ENCODE assay signal across 1 fruit fly cellular context in the genomic region with DNA sequence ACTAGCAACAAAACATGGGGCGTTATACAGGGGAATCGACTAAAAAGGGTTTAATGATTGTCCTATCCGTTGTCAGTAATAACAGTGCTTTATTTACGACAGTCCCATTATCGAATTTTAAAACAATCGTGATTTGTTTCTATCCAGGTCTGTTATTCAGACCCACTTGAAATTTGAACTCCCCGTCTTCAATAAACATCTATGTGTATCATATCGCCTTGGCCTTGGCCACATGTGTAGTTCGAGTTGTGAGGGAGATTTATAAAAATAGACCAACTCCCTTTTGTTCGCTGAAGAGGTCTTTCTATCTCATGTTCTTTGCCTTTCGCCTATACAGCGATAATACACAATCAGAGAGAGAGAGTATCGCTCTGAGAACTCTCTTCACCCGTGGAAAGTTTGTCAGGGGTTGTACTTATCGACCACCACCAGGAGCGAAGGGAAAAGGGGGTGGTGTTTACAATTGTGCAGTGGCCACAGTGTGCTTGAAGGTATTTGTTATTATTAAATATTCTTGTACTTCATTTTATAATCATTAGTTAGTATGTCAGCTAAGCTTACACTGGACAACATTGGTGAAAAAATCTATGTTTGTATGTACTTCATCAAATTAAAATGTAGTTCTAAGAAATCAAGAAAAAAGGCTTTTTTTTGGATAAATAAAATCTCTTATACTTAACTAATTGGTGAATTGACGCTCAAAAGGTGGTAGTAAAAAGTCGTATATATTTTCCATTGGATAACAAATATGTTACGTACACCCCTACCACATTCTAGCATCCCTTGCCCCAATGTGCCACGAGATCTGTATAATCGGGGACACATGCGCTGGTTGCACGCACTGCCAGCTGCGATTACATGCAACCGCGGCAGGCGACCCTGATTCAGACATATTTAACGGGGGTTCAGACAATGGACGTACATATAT.
TF ChIP-seq lines count a peak whose summit lies in the region.

No protein-coding gene starts in this region.

TF ChIP-seq in whole organism, embryonic, 481 proteins besides CTCF, POLR2A, EP300 and RAD21 (continued from another document):
- TF ChIP-seq Antp (GFP tag; optimal IDR thresholded peaks at IDR 0.05; lab: Kevin White, UChicago) (peak; percentile 55), dimm (GFP tag; IDR thresholded peaks at IDR 0.05; lab: Robert Waterston, UW) (no peak), CG33213 (GFP tag; optimal IDR thresholded peaks at IDR 0.05; lab: Kevin White, UChicago) (peak; percentile 1), hbn (GFP tag; IDR thresholded peaks at IDR 0.05; lab: Robert Waterston, UW; ENCODE audit: partially characterized antibody) (no peak), crol (GFP tag; IDR thresholded peaks at IDR 0.05; lab: Robert Waterston, UW) (peak; percentile 88), CG8478 (optimal IDR thresholded peaks at IDR 0.05; lab: Kevin White, UChicago) (no peak), tgo (GFP tag; IDR thresholded peaks at IDR 0.05; lab: Robert Waterston, UW) (peak; percentile 54), sqz (GFP tag; optimal IDR thresholded peaks at IDR 0.05; lab: Kevin White, UChicago) (peak; percentile 70), rib (GFP tag; IDR thresholded peaks at IDR 0.05; lab: Robert Waterston, UW) (no peak), nau (GFP tag; optimal IDR thresholded peaks at IDR 0.05; lab: Kevin White, UChicago) (peak; percentile 75), NFAT (GFP tag; IDR thresholded peaks at IDR 0.05; lab: Robert Waterston, UW) (no peak), sug (tag; optimal IDR thresholded peaks at IDR 0.05; lab: Kevin White, UChicago) (no peak), CG12071 (GFP tag; optimal IDR thresholded peaks at IDR 0.05; lab: Kevin White, UChicago) (no peak), tio (GFP tag; optimal IDR thresholded peaks at IDR 0.05; lab: Kevin White, UChicago) (peak; percentile 74), Rx (GFP tag; IDR thresholded peaks at IDR 0.05; lab: Robert Waterston, UW) (peak; percentile 57; the same call in 1 of the 2 replicates), CG13894 (tag; optimal IDR thresholded peaks at IDR 0.05; lab: Kevin White, UChicago) (no peak), twi (tag; optimal IDR thresholded peaks at IDR 0.05; lab: Kevin White, UChicago) (peak; percentile 89), bbx (GFP tag; IDR thresholded peaks at IDR 0.05; lab: Robert Waterston, UW; ENCODE audit: partially characterized antibody) (no peak), Ssrp (tag; optimal IDR thresholded peaks at IDR 0.05; lab: Kevin White, UChicago) (peak; percentile 85), lbe (GFP tag; optimal IDR thresholded peaks at IDR 0.05; lab: Kevin White, UChicago) (no peak), Meics (GFP tag; optimal IDR thresholded peaks at IDR 0.05; lab: Kevin White, UChicago) (peak; percentile 29), CG4730 (GFP tag; IDR thresholded peaks at IDR 0.05; lab: Robert Waterston, UW) (no peak), Nf-YC (tag; optimal IDR thresholded peaks at IDR 0.05; lab: Kevin White, UChicago) (no peak), CG16813 (GFP tag; IDR thresholded peaks at IDR 0.05; lab: Robert Waterston, UW; ENCODE audit: partially characterized antibody) (0 out of 3 replicates have a peak, but pooled peaks have one; percentile 28), disco-r (GFP tag; optimal IDR thresholded peaks at IDR 0.05; lab: Kevin White, UChicago) (peak; percentile 38), bigmax (GFP tag; optimal IDR thresholded peaks at IDR 0.05; lab: Kevin White, UChicago) (no peak), Dip3 (GFP tag; optimal IDR thresholded peaks at IDR 0.05; lab: Kevin White, UChicago) (no peak), CG11093 (GFP tag; IDR thresholded peaks at IDR 0.05; lab: Robert Waterston, UW) (peak; percentile 75)
